Worm (Caenorhabditis elegans): ENCODE data around the gene E01G6.1.
A peak's percentile ranks its signal among the peaks of the same experiment; 100 is the strongest.
"Not testable (repeated sequence)": the region's sequence is repeated elsewhere in the genome, so short reads cannot be mapped to it uniquely, and the experiment has no call there.

Gene E01G6.1

DNA sequence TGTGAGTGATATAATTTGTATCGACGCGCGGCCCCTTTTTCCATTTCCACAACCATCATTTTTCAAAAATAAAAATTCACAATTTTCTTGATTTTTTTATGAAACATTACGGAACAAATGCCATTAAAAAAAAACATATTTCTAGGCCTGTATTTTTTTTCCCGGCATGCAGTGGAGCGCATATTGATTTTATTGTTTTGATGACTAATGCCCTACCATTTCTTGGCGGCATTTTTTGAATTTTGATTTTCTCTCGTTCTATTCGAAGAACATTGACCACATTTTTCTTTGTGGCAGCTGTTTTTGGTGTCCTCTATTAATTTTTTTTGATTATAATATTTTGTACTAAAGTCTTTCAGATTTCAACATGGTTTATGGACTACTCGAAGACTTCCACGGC is 37.6 kb downstream of the E01G6.1 start, which contains the start of gene W06D11.3:
Gene W06D11.3, plus strand, starts transcription at position 360 of the 400 bp plus-strand sequence.
- TF ChIP-seq madf-3 (GFP tag; IDR thresholded peaks at IDR 0.05) (no peak), hmg-1.2 (GFP tag; IDR thresholded peaks at IDR 0.05) (peak; percentile 26; the same call in 1 of the 2 replicates), madf-6 (GFP tag; IDR thresholded peaks at IDR 0.05) (peak; percentile 69), efl-1 (GFP tag; optimal IDR thresholded peaks at IDR 0.05) (peak; percentile 73), madf-8 (GFP tag; conservative IDR thresholded peaks at IDR 0.05) (peak; percentile 78), xnd-1 (tag; optimal IDR thresholded peaks at IDR 0.05) (no peak)

ce11 chrX:12299834-12300233 is 39.2 kb downstream of the E01G6.1 start, which contains the start of gene W06D11.5:
Gene W06D11.5, plus strand, starts transcription at chrX:12300134.
- TF ChIP-seq ceh-27 (GFP tag; optimal IDR thresholded peaks at IDR 0.05), result no peak
- no peak for TF ChIP-seq gei-17 (GFP tag; optimal IDR thresholded peaks at IDR 0.05)
- no peak for TF ChIP-seq snpc-1.1 (tag; optimal IDR thresholded peaks at IDR 0.05; ENCODE audit: insufficient read depth)
- no peak for TF ChIP-seq C06A6.2 (GFP tag; conservative IDR thresholded peaks at IDR 0.05)
- TF ChIP-seq F55B11.4 (tag; optimal IDR thresholded peaks at IDR 0.05; ENCODE audit: borderline replicate concordance, insufficient read depth), result no peak
- no peak for TF ChIP-seq attf-5 (GFP tag; optimal IDR thresholded peaks at IDR 0.05)
- TF ChIP-seq F10E7.11 (tag; optimal IDR thresholded peaks at IDR 0.05), result no peak
- TF ChIP-seq tbp1 (GFP tag; optimal IDR thresholded peaks at IDR 0.05), result no peak
- no peak for TF ChIP-seq lsl-1 (GFP tag; optimal IDR thresholded peaks at IDR 0.05)
- no peak for TF ChIP-seq rcor-1 (GFP tag; IDR thresholded peaks at IDR 0.05)
- TF ChIP-seq Y56A3A.18 (GFP tag; IDR thresholded peaks at IDR 0.05), result no peak
- no peak for TF ChIP-seq madf-8 (GFP tag; conservative IDR thresholded peaks at IDR 0.05)
- no peak for TF ChIP-seq F49E8.2 (tag; optimal IDR thresholded peaks at IDR 0.05; ENCODE audit: insufficient read depth)
- TF ChIP-seq ceh-100 (GFP tag; IDR thresholded peaks at IDR 0.05), result no peak

ce11 chrX:12302755-12303154 is 42.1 kb downstream of the E01G6.1 start, which contains the start of gene dot-1.3:
Gene dot-1.3, minus strand, starts transcription at chrX:12302855.
- not testable (repeated sequence) for TF ChIP-seq lir-1 (GFP tag; conservative IDR thresholded peaks at IDR 0.05); dpff-1 (tag; optimal IDR thresholded peaks at IDR 0.05); lsl-1 (GFP tag; optimal IDR thresholded peaks at IDR 0.05)

- TF ChIP-seq Y53G8AR.9 (GFP tag; conservative IDR thresholded peaks at IDR 0.05) (no peak), B0261.1 (tag; optimal IDR thresholded peaks at IDR 0.05) (peak; percentile 24), lin-26 (GFP tag; IDR thresholded peaks at IDR 0.05) (no peak), cebp-2 (GFP tag; IDR thresholded peaks at IDR 0.05) (no peak), rpc-1 (optimal IDR thresholded peaks at IDR 0.05) (peak; percentile 34), rpc-1 (tag; optimal IDR thresholded peaks at IDR 0.05) (peak; percentile 68), lin-54 (GFP tag; optimal IDR thresholded peaks at IDR 0.05) (no peak), efl-1 (GFP tag; optimal IDR thresholded peaks at IDR 0.05) (no peak), lag-1 (GFP tag; IDR thresholded peaks at IDR 0.05) (peak; percentile 72; the same call in 1 of the 2 replicates), K11D2.4 (GFP tag; IDR thresholded peaks at IDR 0.05) (0 out of 2 replicates have a peak, but pooled peaks have one; percentile 64), tbp1 (GFP tag; optimal IDR thresholded peaks at IDR 0.05) (peak; percentile 76), athp-1 (tag; optimal IDR thresholded peaks at IDR 0.05) (no peak), egl-18 (GFP tag; IDR thresholded peaks at IDR 0.05) (no peak), F33H1.4 (GFP tag; IDR thresholded peaks at IDR 0.05) (no peak), xnd-1 (tag; optimal IDR thresholded peaks at IDR 0.05) (no peak), attf-6 (GFP tag; IDR thresholded peaks at IDR 0.05) (no peak), lir-1 (GFP tag; conservative IDR thresholded peaks at IDR 0.05) (no peak), egrh-3 (GFP tag; IDR thresholded peaks at IDR 0.05) (no peak)
Measured at ce11 chrX:12304231-12304630, 43.5 kb downstream of the E01G6.1 start.
